Worm (Caenorhabditis elegans): ENCODE measurements around the gene clec-172.

- TF ChIP-seq ets-4 (tag; optimal IDR thresholded peaks at IDR 0.05), result no peak
- no peak for TF ChIP-seq T23F11.4 (GFP tag; optimal IDR thresholded peaks at IDR 0.05)
- no peak for TF ChIP-seq ama-1 (optimal IDR thresholded peaks at IDR 0.05)
- TF ChIP-seq pha-4 (tag; optimal IDR thresholded peaks at IDR 0.05), result no peak
- no peak for TF ChIP-seq eyg-1 (tag; optimal IDR thresholded peaks at IDR 0.05)
- TF ChIP-seq che-1 (tag; optimal IDR thresholded peaks at IDR 0.05), result no peak
- no peak for TF ChIP-seq nfya-1 (tag; optimal IDR thresholded peaks at IDR 0.05)
- no peak for TF ChIP-seq sdc-2 (tag; optimal IDR thresholded peaks at IDR 0.05)
- no peak for TF ChIP-seq C38D4.7 (GFP tag; optimal IDR thresholded peaks at IDR 0.05)
- no peak for TF ChIP-seq odd-2 (tag; optimal IDR thresholded peaks at IDR 0.05)
Observed at ce11 chrIV:1523418-1523817, 7.0 kb upstream of the clec-172 start, which contains the start of gene K03H6.1.

All from whole organism, late embryonic.